Fruit fly (Drosophila melanogaster) whole organism, pupa: ENCODE data around the gene smp-30.

Experiments
- CG13204 ChIP-seq: fragments of 200-800 bp; sonication (Bioruptor generic); optimal IDR thresholded peaks from 2 replicates; lab custom pipeline; 2018; ENCODE audit warnings: missing biosample characterization, mild to moderate bottlenecking, missing genetic modification characterization, moderate library complexity
- CG14655 ChIP-seq: fragments of 200-800 bp; sonication (Bioruptor generic); optimal IDR thresholded peaks from 3 replicates; lab custom pipeline; 2017; ENCODE audit warnings: mild to moderate bottlenecking, missing biosample characterization, missing genetic modification reagents, missing genetic modification characterization
- CG15710 ChIP-seq: fragments of 200-800 bp; sonication (Bioruptor generic); optimal IDR thresholded peaks from 2 replicates; lab custom pipeline; 2018; ENCODE audit warnings: missing biosample characterization, mild to moderate bottlenecking, missing genetic modification characterization, moderate library complexity
- CG32121 ChIP-seq: fragments of 200-800 bp; sonication (Bioruptor generic); IDR thresholded peaks from 2 replicates; pipeline ENCODE4 v1.3.6; 2022; ENCODE audit warnings: missing biosample characterization, missing genetic modification characterization
- CG34367 ChIP-seq: fragments of 200-800 bp; sonication (Bioruptor generic); optimal IDR thresholded peaks from 2 replicates; lab custom pipeline; 2018; ENCODE audit warnings: missing biosample characterization, mild to moderate bottlenecking, missing genetic modification characterization
- CG4496 ChIP-seq: fragments of 200-800 bp; sonication (Bioruptor generic); IDR thresholded peaks from 3 replicates; pipeline ENCODE4 v1.3.6; 2022; ENCODE audit warnings: missing biosample characterization, missing genetic modification characterization
- EcR ChIP-seq: fragments of 200-800 bp; sonication (Bioruptor generic); optimal IDR thresholded peaks from 3 replicates; lab custom pipeline; 2019; ENCODE audit warnings: missing biosample characterization, missing genetic modification characterization, mild to moderate bottlenecking, moderate library complexity, missing genetic modification reagents
- Ets98B ChIP-seq: fragments of 200-800 bp; sonication (Bioruptor generic); IDR thresholded peaks from 2 replicates; pipeline ENCODE4 v1.3.6; 2022; ENCODE audit warnings: missing biosample characterization, missing genetic modification characterization
- Pif1B ChIP-seq: fragments of 200-800 bp; sonication (Bioruptor generic); optimal IDR thresholded peaks from 3 replicates; lab custom pipeline; 2016; ENCODE audit warnings: missing biosample characterization, missing genetic modification characterization
- fd96Ca ChIP-seq: fragments of 200-800 bp; sonication (Bioruptor generic); IDR thresholded peaks from 3 replicates; pipeline ENCODE4 v1.3.6; 2022; ENCODE audit warnings: missing biosample characterization, missing genetic modification characterization
- rn ChIP-seq: fragments of 200-800 bp; sonication (Bioruptor generic); IDR thresholded peaks from 2 replicates; pipeline ENCODE4 v1.3.6; 2022; ENCODE audit warnings: missing biosample characterization, missing genetic modification characterization

dm6 chr3R:14747915-14748314 lies 3.1 kb downstream of the smp-30 start:
- TF ChIP-seq CG13204 = no peak
- TF ChIP-seq CG14655 (GFP tag; lab: Kevin White, UChicago) = no peak
- no peak for TF ChIP-seq CG15710 (tag; lab: Kevin White, UChicago)
- TF ChIP-seq fd96Ca (GFP tag; lab: Robert Waterston, UW) = no peak
- peak; percentile 38 for TF ChIP-seq EcR (GFP tag; lab: Kevin White, UChicago)
- TF ChIP-seq rn = no peak
- TF ChIP-seq CG32121 (GFP tag; lab: Robert Waterston, UW) = no peak
- no peak for TF ChIP-seq CG34367 (tag; lab: Kevin White, UChicago)
- TF ChIP-seq Ets98B (GFP tag; lab: Robert Waterston, UW) = no peak
- no peak for TF ChIP-seq Pif1B (GFP tag; lab: Kevin White, UChicago)
- TF ChIP-seq CG4496 (GFP tag; lab: Robert Waterston, UW) = 0 out of 3 replicates have a peak, but pooled peaks have one; percentile 9
